Fruit fly (Drosophila melanogaster): ENCODE measurements around the gene CG32756.
"Not testable (repeated sequence)": the region's sequence is repeated elsewhere in the genome, so short reads cannot be mapped to it uniquely, and the experiment has no call there.

The CG32756 gene

dm6 chrX:5915752-5916493 is 29.6 kb upstream of the CG32756 start:
- peak; percentile 7 for TF ChIP-seq noc (tag; optimal IDR thresholded peaks at IDR 0.05)

- TF ChIP-seq noc (tag; optimal IDR thresholded peaks at IDR 0.05): no peak
These were observed 28.8 kb upstream of the CG32756 start, which contains the start of the genes Shmt and CG3726 for dm6 chrX:5916494-5917309. Gene Shmt, minus strand, starts transcription at chrX:5916797. Gene CG3726, plus strand, starts transcription at chrX:5917097.

- no peak for TF ChIP-seq noc (tag; optimal IDR thresholded peaks at IDR 0.05)
These were observed 28.0 kb upstream of the CG32756 start for dm6 chrX:5917310-5917988.

- peak; percentile 97 for TF ChIP-seq noc (tag; optimal IDR thresholded peaks at IDR 0.05)
These were observed 26.9 kb upstream of the CG32756 start for dm6 chrX:5918499-5919126.

- TF ChIP-seq noc (tag; optimal IDR thresholded peaks at IDR 0.05): no peak
These were observed 24.6 kb upstream of the CG32756 start for dm6 chrX:5920932-5921331.

- no peak for TF ChIP-seq noc (tag; optimal IDR thresholded peaks at IDR 0.05)
These were observed 23.4 kb upstream of the CG32756 start for dm6 chrX:5922057-5922456.

DNA sequence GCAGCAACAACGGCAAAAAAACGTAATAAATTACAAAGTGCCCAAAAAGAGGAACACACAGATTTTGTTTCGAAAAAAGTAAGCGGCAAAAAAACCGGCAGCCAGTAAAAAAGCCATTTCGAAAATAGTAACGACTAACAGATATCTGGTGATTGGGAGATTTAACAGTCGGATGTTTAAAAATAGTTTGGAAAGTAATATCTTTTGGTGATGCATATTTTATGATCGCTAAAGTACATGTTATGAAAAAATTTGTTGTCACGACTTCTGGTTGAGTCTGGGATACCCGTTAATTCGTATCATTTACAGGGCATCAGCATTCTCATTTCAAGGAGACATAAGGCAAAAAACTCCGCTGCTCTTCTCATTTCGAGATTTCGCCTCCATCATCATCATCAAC is 22.4 kb upstream of the CG32756 start:
- no peak for TF ChIP-seq noc (tag; optimal IDR thresholded peaks at IDR 0.05)

dm6 chrX:5924378-5924777 is 21.1 kb upstream of the CG32756 start:
- TF ChIP-seq noc (tag; optimal IDR thresholded peaks at IDR 0.05): no peak

dm6 chrX:5925793-5926418 is 19.6 kb upstream of the CG32756 start:
- no peak for TF ChIP-seq noc (tag; optimal IDR thresholded peaks at IDR 0.05)

DNA sequence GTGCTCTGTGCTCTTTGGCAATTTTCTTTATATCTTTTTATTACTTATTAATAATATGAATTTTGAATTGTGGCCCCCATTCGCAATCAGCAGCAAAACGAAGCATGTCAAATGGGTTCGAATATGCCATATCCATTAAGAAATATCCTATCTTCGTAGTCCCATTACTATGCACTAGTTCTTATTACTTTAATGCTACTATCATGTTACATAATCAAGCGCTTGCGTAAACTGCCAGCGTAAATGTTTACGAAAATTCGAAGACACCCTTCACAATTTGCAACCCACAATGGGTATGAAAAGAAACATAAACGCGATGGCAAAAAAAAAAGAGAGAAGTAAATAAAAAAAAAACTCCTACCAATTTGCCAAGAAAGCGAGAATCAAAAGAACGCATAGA is 18.8 kb upstream of the CG32756 start:
- TF ChIP-seq noc (tag; optimal IDR thresholded peaks at IDR 0.05): peak; percentile 7

dm6 chrX:5932345-5932995 is 13.0 kb upstream of the CG32756 start:
- TF ChIP-seq noc (tag; optimal IDR thresholded peaks at IDR 0.05): peak; percentile 27

DNA sequence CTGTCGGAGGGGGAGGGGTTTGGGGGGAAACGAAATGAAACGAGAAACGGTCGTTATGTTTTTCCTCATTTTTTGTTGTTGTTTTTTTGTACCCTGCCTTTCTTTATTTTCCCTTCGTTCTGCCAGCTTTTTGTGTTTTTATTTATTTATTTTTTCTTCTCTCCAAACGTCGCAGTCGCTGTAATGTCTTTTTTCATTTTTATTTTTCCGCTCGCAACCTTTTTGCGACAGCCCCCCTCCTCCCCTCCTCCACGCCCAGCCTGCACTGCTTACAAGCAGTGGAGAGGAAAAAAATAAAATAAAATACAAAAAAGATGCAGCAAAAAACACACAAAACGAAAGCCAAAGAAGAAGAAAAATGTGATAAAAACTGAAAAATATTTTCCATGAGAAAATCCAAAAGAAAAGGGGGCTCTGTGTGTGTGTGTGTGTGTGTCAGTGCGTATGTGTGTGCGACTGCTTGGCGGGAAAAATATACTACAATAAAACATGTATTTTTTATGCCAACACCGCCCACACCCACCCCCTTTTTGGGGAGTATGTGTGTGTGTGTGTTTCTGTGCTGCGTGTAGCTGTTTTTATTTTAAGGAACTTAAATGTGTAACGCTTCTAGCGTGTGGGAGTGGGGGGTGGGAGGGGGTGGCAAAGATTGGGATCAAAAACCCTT is 10.3 kb upstream of the CG32756 start:
- no peak for TF ChIP-seq noc (tag; optimal IDR thresholded peaks at IDR 0.05)

DNA sequence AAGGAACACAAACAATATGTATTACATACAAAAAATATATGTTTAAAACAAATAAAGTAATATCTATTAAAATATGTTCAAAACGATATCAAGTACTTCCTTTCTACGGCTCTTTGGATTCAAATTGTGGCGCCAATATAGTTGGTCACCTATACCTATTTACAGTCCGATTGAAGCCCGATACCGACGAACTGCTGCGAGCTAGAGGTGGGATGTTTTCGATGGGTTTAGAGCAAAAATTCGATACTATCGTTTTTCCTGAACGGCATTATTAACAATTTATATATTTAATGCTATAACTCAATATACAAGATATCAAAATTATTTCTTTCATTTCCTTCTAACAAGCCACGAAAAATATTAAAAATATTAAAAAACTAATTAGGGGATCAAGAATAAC is 3.7 kb upstream of the CG32756 start:
- no peak for TF ChIP-seq noc (tag; optimal IDR thresholded peaks at IDR 0.05)

DNA sequence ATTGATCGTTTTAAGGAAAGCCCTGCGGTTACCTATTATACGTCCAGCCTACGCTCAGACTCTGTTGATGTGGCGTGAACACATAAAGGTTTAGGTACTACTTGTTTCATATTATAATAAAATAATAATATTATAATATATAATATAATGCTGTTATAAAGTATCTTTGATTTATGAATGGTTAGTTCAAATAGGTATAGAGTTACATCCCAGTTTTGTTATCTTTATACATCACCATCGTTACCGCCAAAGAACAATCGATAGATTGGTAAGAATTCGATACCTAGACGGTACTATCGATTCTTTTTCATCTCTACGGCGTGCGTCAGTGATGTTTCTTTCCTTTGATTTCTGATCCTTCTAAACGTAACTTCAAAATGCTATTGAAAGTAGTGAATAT is 3.2 kb upstream of the CG32756 start, which contains the start of gene CG12728:
CG12728 (plus strand) TSS at position 301 of the 400 bp plus-strand sequence.
- TF ChIP-seq noc (tag; optimal IDR thresholded peaks at IDR 0.05): not testable (repeated sequence)
